Worm (Caenorhabditis elegans): Measurements from ENCODE around the gene Y50D4C.3.

Y50D4C.3 gene

ce11 chrV:975184-975583, 30.1 kb upstream of the Y50D4C.3 start (continued):
- TF ChIP-seq lim-7 (GFP tag; IDR thresholded peaks at IDR 0.05) = no peak
- TF ChIP-seq lsy-2 (tag; optimal IDR thresholded peaks at IDR 0.05) = peak; percentile 34 to 50
- no peak for TF ChIP-seq zip-11 (GFP tag; IDR thresholded peaks at IDR 0.05)
- TF ChIP-seq mes-2 (tag; optimal IDR thresholded peaks at IDR 0.05; ENCODE audit: poor library complexity, severe bottlenecking) = peak; percentile 9

- TF ChIP-seq daf-19 (GFP tag; conservative IDR thresholded peaks at IDR 0.05) (no peak), unc-130 (GFP tag; optimal IDR thresholded peaks at IDR 0.05) (peak; percentile 13), snpc-1.2 (GFP tag; IDR thresholded peaks at IDR 0.05) (0 out of 2 replicates have a peak, but pooled peaks have one; percentile 12), lsy-2 (tag; optimal IDR thresholded peaks at IDR 0.05) (peak in 1 of 2 experiments; percentile 47), zip-2 (tag; optimal IDR thresholded peaks at IDR 0.05) (no peak), F49E8.2 (tag; optimal IDR thresholded peaks at IDR 0.05; ENCODE audit: borderline replicate concordance) (peak; percentile 75)
Observed at ce11 chrV:969005-969562, 24.0 kb upstream of the Y50D4C.3 start.

DNA sequence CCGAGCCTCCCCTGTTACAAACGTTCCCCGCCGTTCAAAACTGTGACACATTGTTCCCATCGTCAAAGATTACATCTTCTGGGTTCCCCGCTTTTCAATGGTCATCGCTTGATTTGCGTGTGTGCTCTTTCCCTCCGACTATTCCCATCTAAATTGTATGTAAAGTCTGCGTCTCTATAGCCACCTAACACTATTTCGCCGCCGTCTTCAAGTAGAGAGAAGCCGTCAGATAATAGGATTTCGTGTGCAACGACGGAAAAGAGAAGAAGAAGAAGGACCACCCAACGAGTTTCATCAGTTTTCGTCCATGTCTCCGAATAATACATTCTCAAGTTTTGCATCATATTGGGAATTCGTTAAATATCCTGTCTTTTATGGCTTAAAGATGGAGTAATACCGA, 21.1 kb upstream of the Y50D4C.3 start:
- TF ChIP-seq spr-1 (tag; optimal IDR thresholded peaks at IDR 0.05) = no peak
- TF ChIP-seq fkh-10 (GFP tag; optimal IDR thresholded peaks at IDR 0.05) = peak; percentile 92
- no peak for TF ChIP-seq hlh-30 (tag; optimal IDR thresholded peaks at IDR 0.05; ENCODE audit: insufficient read depth)
- no peak for TF ChIP-seq ztf-11 (tag; optimal IDR thresholded peaks at IDR 0.05)
- TF ChIP-seq set-16 (GFP tag; IDR thresholded peaks at IDR 0.05) = no peak
- no peak for TF ChIP-seq mes-2 (tag; optimal IDR thresholded peaks at IDR 0.05; ENCODE audit: poor library complexity, severe bottlenecking)
- TF ChIP-seq nhr-10 (tag; optimal IDR thresholded peaks at IDR 0.05) = no peak
- TF ChIP-seq ces-1 (GFP tag; optimal IDR thresholded peaks at IDR 0.05) = peak; percentile 73
- TF ChIP-seq Y75B8A.6 (GFP tag; IDR thresholded peaks at IDR 0.05) = no peak
- peak; percentile 45; the same call in 1 of the 2 replicates for TF ChIP-seq hmg-1.1 (GFP tag; IDR thresholded peaks at IDR 0.05)
- TF ChIP-seq lsy-2 (tag; optimal IDR thresholded peaks at IDR 0.05) = peak in 1 of 2 experiments; percentile 12
- TF ChIP-seq ztf-7 (tag; optimal IDR thresholded peaks at IDR 0.05) = no peak
- TF ChIP-seq aha-1 (tag) = no peak
- TF ChIP-seq ZK337.2 (GFP tag; IDR thresholded peaks at IDR 0.05) = no peak
- no peak for TF ChIP-seq nhr-237 (tag; optimal IDR thresholded peaks at IDR 0.05)
- no peak for TF ChIP-seq ceh-82 (tag; optimal IDR thresholded peaks at IDR 0.05)
- no peak for TF ChIP-seq nhr-25 (tag; optimal IDR thresholded peaks at IDR 0.05; ENCODE audit: borderline replicate concordance, insufficient read depth)
- no peak for TF ChIP-seq nhr-102 (tag; optimal IDR thresholded peaks at IDR 0.05)

ce11 chrV:964739-965283, 19.8 kb upstream of the Y50D4C.3 start, which contains the start of gene sqv-6:
TSS of gene sqv-6 (minus strand) at chrV:964789.
- TF ChIP-seq F10B5.3 (tag; optimal IDR thresholded peaks at IDR 0.05) (no peak), jun-1 (tag; optimal IDR thresholded peaks at IDR 0.05) (no peak), attf-4 (tag; optimal IDR thresholded peaks at IDR 0.05) (no peak), mxl-3 (GFP tag; optimal IDR thresholded peaks at IDR 0.05) (no peak), nhr-102 (tag; optimal IDR thresholded peaks at IDR 0.05) (no peak), mep-1 (tag; optimal IDR thresholded peaks at IDR 0.05) (peak; percentile 45), hlh-30 (tag; optimal IDR thresholded peaks at IDR 0.05; ENCODE audit: insufficient read depth) (peak; percentile 22), ctbp-1 (GFP tag; IDR thresholded peaks at IDR 0.05) (no peak), dpl-1 (GFP tag; optimal IDR thresholded peaks at IDR 0.05) (peak; percentile 82), lin-13 (GFP tag; optimal IDR thresholded peaks at IDR 0.05) (no peak), ZK546.5 (tag; optimal IDR thresholded peaks at IDR 0.05) (no peak), F49E8.2 (tag; optimal IDR thresholded peaks at IDR 0.05; ENCODE audit: borderline replicate concordance) (no peak), unc-62 (GFP tag; optimal IDR thresholded peaks at IDR 0.05 in 1 of 2) (no peak), unc-62 (tag; optimal IDR thresholded peaks at IDR 0.05) (no peak), nhr-111 (GFP tag; optimal IDR thresholded peaks at IDR 0.05) (no peak), spr-1 (tag; optimal IDR thresholded peaks at IDR 0.05) (no peak), daf-16 (GFP tag; optimal IDR thresholded peaks at IDR 0.05) (no peak), daf-16 (tag; optimal IDR thresholded peaks at IDR 0.05) (peak; percentile 42), nhr-28 (tag; optimal IDR thresholded peaks at IDR 0.05) (peak; percentile 1), lin-29 (GFP tag; IDR thresholded peaks at IDR 0.05) (no peak), lsy-2 (tag; optimal IDR thresholded peaks at IDR 0.05) (peak in 1 of 2 experiments; percentile 51), ceh-62 (tag; optimal IDR thresholded peaks at IDR 0.05) (no peak), hlh-11 (tag; optimal IDR thresholded peaks at IDR 0.05) (no peak), aly-2 (tag; optimal IDR thresholded peaks at IDR 0.05) (no peak), Y75B8A.6 (GFP tag; IDR thresholded peaks at IDR 0.05) (no peak), ceh-32 (tag; optimal IDR thresholded peaks at IDR 0.05; ENCODE audit: poor library complexity) (no peak)

Measured in whole organism, L4 larva.